Fruit fly (Drosophila melanogaster) whole organism, wandering third instar larva: ENCODE data around the gene hkb.

Experiments used
- CG32264 ChIP-seq: fragments of 200-800 bp; sonication (Bioruptor generic); optimal IDR thresholded peaks from 2 replicates; lab custom pipeline; 2016; ENCODE audit warnings: missing biosample characterization, missing genetic modification characterization
- CrebA ChIP-seq: fragments of 200-800 bp; sonication (Bioruptor generic); optimal IDR thresholded peaks from 2 replicates; lab custom pipeline; 2016; ENCODE audit warnings: missing biosample characterization, mild to moderate bottlenecking, missing genetic modification characterization, borderline replicate concordance
- Dfd ChIP-seq: fragments of >200 bp; optimal IDR thresholded peaks from 2 replicates; lab custom pipeline; 2017; ENCODE audit warnings: missing biosample characterization, missing genetic modification characterization
- Dif ChIP-seq: fragments of 200-275, 200-300 bp; sonication (Bioruptor generic); optimal IDR thresholded peaks from 2 replicates; lab custom pipeline; 2018; ENCODE audit warnings: missing biosample characterization, missing genetic modification characterization; ENCODE audit not compliant: partially characterized antibody
- GATAd ChIP-seq: sonication (Bioruptor generic); optimal IDR thresholded peaks from 2 replicates; lab custom pipeline; 2016; ENCODE audit warnings: missing biosample characterization, missing genetic modification characterization
- HLH106 ChIP-seq: fragments of 200-800 bp; optimal IDR thresholded peaks from 3 replicates; lab custom pipeline; 2019; ENCODE audit warnings: missing biosample characterization, mild to moderate bottlenecking, missing genetic modification characterization, moderate library complexity
- Hnf4 ChIP-seq: fragments of 200-800 bp; sonication (Bioruptor generic); optimal IDR thresholded peaks from 2 replicates; lab custom pipeline; 2016; ENCODE audit warnings: missing biosample characterization, mild to moderate bottlenecking, missing genetic modification characterization
- Hr78 ChIP-seq: fragments of >200 bp; optimal IDR thresholded peaks from 2 replicates; lab custom pipeline; 2017; ENCODE audit warnings: missing biosample characterization, missing genetic modification characterization
- Hr83 ChIP-seq: fragments of 200-300 bp; sonication (Bioruptor generic); optimal IDR thresholded peaks from 2 replicates; lab custom pipeline; 2016; ENCODE audit warnings: missing biosample characterization, mild to moderate bottlenecking, missing genetic modification characterization, moderate library complexity; ENCODE audit not compliant: poor library complexity, severe bottlenecking
- Jra ChIP-seq: sonication (Bioruptor generic); optimal IDR thresholded peaks from 2 replicates; lab custom pipeline; 2016; ENCODE audit warnings: missing biosample characterization, missing genetic modification characterization
- Mio ChIP-seq: sonication (Bioruptor generic); optimal IDR thresholded peaks from 2 replicates; lab custom pipeline; 2016; ENCODE audit warnings: missing biosample characterization, missing genetic modification characterization
- Myc ChIP-seq: fragments of >200 bp; optimal IDR thresholded peaks from 2 replicates; lab custom pipeline; 2017
- N ChIP-seq: fragments of >200 bp; optimal IDR thresholded peaks from 2 replicates; lab custom pipeline; 2018; ENCODE audit warnings: missing biosample characterization, missing external identifiers, missing genetic modification characterization
- OdsH ChIP-seq: fragments of 200-800 bp; sonication (Bioruptor generic); optimal IDR thresholded peaks from 2 replicates; lab custom pipeline; 2016; ENCODE audit warnings: missing biosample characterization, mild to moderate bottlenecking, missing genetic modification characterization
- Rel ChIP-seq, 2 experiments: fragments of 200-800 bp; sonication (Bioruptor generic) in 1 of 2; optimal IDR thresholded peaks; 2 replicates in 1 of 2; 3 replicates in 1 of 2; lab custom pipeline; 2016 to 2019; ENCODE audit warnings: mild to moderate bottlenecking in 2 of 2, missing biosample characterization in 2 of 2, missing genetic modification characterization in 2 of 2, moderate library complexity in 1 of 2
- Sp1 ChIP-seq: fragments of 200-800 bp; sonication (Bioruptor generic); optimal IDR thresholded peaks from 3 replicates; lab custom pipeline; 2019; ENCODE audit warnings: missing biosample characterization, mild to moderate bottlenecking, missing genetic modification characterization, moderate library complexity
- Vsx2 ChIP-seq: fragments of 200-300, 225-300 bp; sonication (Bioruptor generic); optimal IDR thresholded peaks from 2 replicates; lab custom pipeline; 2018; ENCODE audit warnings: missing biosample characterization, missing genetic modification characterization; ENCODE audit not compliant: partially characterized antibody
- br ChIP-seq: fragments of 200-800 bp; sonication (Bioruptor generic); optimal IDR thresholded peaks from 2 replicates; lab custom pipeline; 2016; ENCODE audit warnings: missing biosample characterization, missing genetic modification characterization
- brk ChIP-seq: fragments of 200-800 bp; sonication (Bioruptor generic); optimal IDR thresholded peaks from 2 replicates; lab custom pipeline; 2016; ENCODE audit warnings: missing biosample characterization, mild to moderate bottlenecking, missing genetic modification characterization
- dmrt93B ChIP-seq: fragments of 200-800 bp; sonication (Bioruptor generic); optimal IDR thresholded peaks from 2 replicates; lab custom pipeline; 2018; ENCODE audit warnings: missing biosample characterization, mild to moderate bottlenecking, missing genetic modification characterization
- dsf ChIP-seq: sonication (Bioruptor generic); optimal IDR thresholded peaks from 2 replicates; lab custom pipeline; 2016; ENCODE audit warnings: missing biosample characterization, missing genetic modification characterization, borderline replicate concordance
- foxo ChIP-seq, 2 experiments: fragments of 200-800 bp; sonication (Bioruptor generic); optimal IDR thresholded peaks; 2 replicates in 1 of 2; 3 replicates in 1 of 2; lab custom pipeline; 2016 to 2017; ENCODE audit warnings: missing biosample characterization in 2 of 2, missing genetic modification characterization in 2 of 2
- fru ChIP-seq: fragments of 200-800 bp; sonication (Bioruptor generic); optimal IDR thresholded peaks from 3 replicates; lab custom pipeline; 2016; ENCODE audit warnings: missing biosample characterization, mild to moderate bottlenecking, missing genetic modification characterization
- jim ChIP-seq: fragments of 175-275, 200-325 bp; sonication (Bioruptor generic); optimal IDR thresholded peaks from 2 replicates; lab custom pipeline; 2016; ENCODE audit warnings: missing biosample characterization, mild to moderate bottlenecking, missing genetic modification characterization
- lola ChIP-seq: fragments of >200 bp; optimal IDR thresholded peaks from 2 replicates; lab custom pipeline; 2017; ENCODE audit warnings: missing biosample characterization, missing genetic modification characterization
- pan ChIP-seq: fragments of >200 bp; optimal IDR thresholded peaks from 2 replicates; lab custom pipeline; 2017
- psq ChIP-seq: fragments of 200-800 bp; sonication (Bioruptor generic); optimal IDR thresholded peaks from 3 replicates; lab custom pipeline; 2017; ENCODE audit warnings: missing biosample characterization, mild to moderate bottlenecking, missing genetic modification characterization, moderate library complexity
- rgr ChIP-seq: fragments of 200-800 bp; sonication (Bioruptor generic); optimal IDR thresholded peaks from 3 replicates; lab custom pipeline; 2016; ENCODE audit warnings: missing biosample characterization, mild to moderate bottlenecking, missing genetic modification characterization
- sage ChIP-seq: fragments of 200-800 bp; sonication (Bioruptor generic); optimal IDR thresholded peaks from 2 replicates; lab custom pipeline; 2016; ENCODE audit warnings: missing biosample characterization, mild to moderate bottlenecking, missing genetic modification characterization
- sv ChIP-seq: fragments of 200-800 bp; sonication (Bioruptor generic); optimal IDR thresholded peaks from 3 replicates; lab custom pipeline; 2016; ENCODE audit warnings: missing biosample characterization, missing genetic modification characterization
- tai ChIP-seq: sonication (Bioruptor generic); optimal IDR thresholded peaks from 2 replicates; lab custom pipeline; 2016; ENCODE audit warnings: missing biosample characterization, missing genetic modification characterization
- usp ChIP-seq: fragments of >200 bp; optimal IDR thresholded peaks from 2 replicates; lab custom pipeline; 2017; ENCODE audit warnings: missing biosample characterization, missing genetic modification characterization
- woc ChIP-seq: sonication (Bioruptor generic); optimal IDR thresholded peaks from 2 replicates; lab custom pipeline; 2016; ENCODE audit warnings: missing biosample characterization, mild to moderate bottlenecking, missing genetic modification characterization

The hkb gene

DNA sequence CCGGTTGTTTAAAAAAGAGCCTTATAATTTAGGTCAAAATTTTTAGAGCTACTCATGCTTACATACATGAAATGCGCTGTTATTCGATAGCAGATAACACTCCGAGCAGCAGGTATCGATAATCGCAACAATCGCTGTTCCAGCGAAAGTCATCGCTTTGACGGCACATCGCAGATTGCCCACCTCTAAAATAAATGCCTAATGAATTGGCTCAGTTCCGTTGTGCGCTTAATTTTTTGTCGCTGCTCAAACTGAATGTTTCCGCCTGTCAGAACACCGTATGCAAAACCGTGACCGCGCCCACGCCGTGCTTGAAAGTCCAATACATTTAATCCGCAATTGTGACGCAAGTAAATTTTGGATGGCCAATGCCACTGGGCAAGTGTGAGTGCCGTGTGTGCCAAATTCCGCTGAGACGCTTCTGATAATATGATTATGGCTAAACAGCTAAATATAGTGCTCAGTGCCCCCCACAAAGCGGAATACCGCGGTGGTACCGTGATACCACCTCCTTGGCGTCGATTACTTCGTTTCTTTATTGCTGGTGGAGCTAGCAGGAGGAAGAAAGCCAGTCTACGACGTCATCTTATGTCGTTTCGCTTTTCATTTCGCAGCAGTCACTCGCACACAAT lies 26.8 kb downstream of the hkb start, which contains the start of gene CG9795:
TSS of gene CG9795 (plus strand) at position 177 of the 632 bp plus-strand sequence.
- TF ChIP-seq GATAd (no peak), br (GFP tag; lab: Kevin White, UChicago) (peak; percentile 32), usp (GFP tag; lab: Kevin White, UChicago) (no peak), Hr83 (GFP tag; lab: Kevin White, UChicago) (peak; percentile 30), Vsx2 (GFP tag; lab: Kevin White, UChicago) (no peak), dmrt93B (GFP tag; lab: Kevin White, UChicago) (no peak), Rel (GFP tag; optimal IDR thresholded peaks at IDR 0.05; lab: Kevin White, UChicago) (no peak), Rel (tag; optimal IDR thresholded peaks at IDR 0.05; lab: Kevin White, UChicago) (peak; percentile 46), Jra (GFP tag; lab: Kevin White, UChicago) (peak; percentile 27), OdsH (GFP tag; lab: Kevin White, UChicago) (peak; percentile 37), Mio (GFP tag; lab: Kevin White, UChicago) (no peak)
- TF ChIP-seq, all 38 proteins: peak for 5

DNA sequence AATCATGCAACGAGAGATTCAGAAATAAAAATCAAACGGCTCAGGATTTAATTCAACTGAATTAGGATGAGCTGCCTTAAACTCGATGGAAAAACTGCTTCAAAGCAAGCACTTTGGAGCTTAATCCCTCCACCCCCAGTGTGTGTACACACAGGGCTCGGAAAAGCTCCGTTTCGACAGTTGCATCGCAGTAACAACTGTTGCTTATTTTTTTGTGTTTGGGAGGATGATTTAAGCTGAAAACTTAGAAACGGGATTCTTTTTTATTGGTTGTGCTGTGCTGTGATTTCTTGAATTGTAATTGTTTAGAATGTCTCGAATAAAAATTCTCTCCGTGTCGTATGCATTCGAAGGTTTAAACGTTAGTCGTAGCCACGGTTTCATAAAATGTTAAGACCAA lies 27.4 kb downstream of the hkb start, which contains the start of gene Syt14:
TSS of gene Syt14 (minus strand) at position 71 of the 400 bp plus-strand sequence.
- TF ChIP-seq sv (GFP tag; lab: Kevin White, UChicago) (no peak), Rel (GFP tag; optimal IDR thresholded peaks at IDR 0.05; lab: Kevin White, UChicago) (no peak), Rel (tag; optimal IDR thresholded peaks at IDR 0.05; lab: Kevin White, UChicago) (no peak), Dif (GFP tag; lab: Kevin White, UChicago) (no peak), Dfd (GFP tag; lab: Kevin White, UChicago) (no peak), Jra (GFP tag; lab: Kevin White, UChicago) (no peak), Hnf4 (GFP tag; lab: Kevin White, UChicago) (no peak), tai (no peak), Mio (GFP tag; lab: Kevin White, UChicago) (no peak), rgr (no peak), pan (lab: Kevin White, UChicago) (no peak), HLH106 (no peak), GATAd (no peak)

DNA sequence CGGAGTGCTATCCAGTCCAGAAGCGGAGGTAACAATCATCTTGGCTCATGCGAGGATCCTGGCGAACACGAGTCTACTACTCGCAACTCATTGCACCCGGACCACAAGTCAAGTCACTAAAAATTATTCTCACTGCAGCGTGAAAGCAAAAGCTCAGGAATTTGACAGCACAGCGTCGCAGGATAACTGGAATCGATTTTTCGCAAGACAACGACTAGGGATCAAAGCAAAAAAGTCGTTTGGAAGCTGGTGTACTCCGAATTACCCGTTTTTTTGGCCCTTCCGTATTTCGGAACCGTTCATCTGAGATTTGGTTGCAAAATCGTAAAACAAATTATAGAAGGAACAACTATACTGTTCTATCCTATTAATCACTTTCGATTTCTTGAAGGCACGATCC lies 27.9 kb downstream of the hkb start:
- no peak for TF ChIP-seq brk (GFP tag; lab: Kevin White, UChicago)
- TF ChIP-seq CG32264 (GFP tag; lab: Kevin White, UChicago): no peak
- TF ChIP-seq jim (GFP tag; lab: Kevin White, UChicago): no peak
- no peak for TF ChIP-seq Myc (lab: Kevin White, UChicago)
- TF ChIP-seq dmrt93B (GFP tag; lab: Kevin White, UChicago): no peak
- TF ChIP-seq sv (GFP tag; lab: Kevin White, UChicago): no peak
- no peak for TF ChIP-seq CrebA
- no peak for TF ChIP-seq N
- TF ChIP-seq Hr83 (GFP tag; lab: Kevin White, UChicago): no peak
- TF ChIP-seq Vsx2 (GFP tag; lab: Kevin White, UChicago): no peak
- TF ChIP-seq fru (GFP tag; lab: Kevin White, UChicago): no peak
- no peak for TF ChIP-seq Hr78 (GFP tag; lab: Kevin White, UChicago)
- TF ChIP-seq Jra (GFP tag; lab: Kevin White, UChicago): no peak
- no peak for TF ChIP-seq pan (lab: Kevin White, UChicago)
- TF ChIP-seq Sp1 (GFP tag; lab: Kevin White, UChicago): no peak
- no peak for TF ChIP-seq psq (GFP tag; lab: Kevin White, UChicago)
- TF ChIP-seq lola (GFP tag; lab: Kevin White, UChicago): no peak
- TF ChIP-seq dsf (GFP tag; lab: Kevin White, UChicago): no peak
- TF ChIP-seq Rel (GFP tag; optimal IDR thresholded peaks at IDR 0.05; lab: Kevin White, UChicago): no peak
- TF ChIP-seq Rel (tag; optimal IDR thresholded peaks at IDR 0.05; lab: Kevin White, UChicago): no peak

DNA sequence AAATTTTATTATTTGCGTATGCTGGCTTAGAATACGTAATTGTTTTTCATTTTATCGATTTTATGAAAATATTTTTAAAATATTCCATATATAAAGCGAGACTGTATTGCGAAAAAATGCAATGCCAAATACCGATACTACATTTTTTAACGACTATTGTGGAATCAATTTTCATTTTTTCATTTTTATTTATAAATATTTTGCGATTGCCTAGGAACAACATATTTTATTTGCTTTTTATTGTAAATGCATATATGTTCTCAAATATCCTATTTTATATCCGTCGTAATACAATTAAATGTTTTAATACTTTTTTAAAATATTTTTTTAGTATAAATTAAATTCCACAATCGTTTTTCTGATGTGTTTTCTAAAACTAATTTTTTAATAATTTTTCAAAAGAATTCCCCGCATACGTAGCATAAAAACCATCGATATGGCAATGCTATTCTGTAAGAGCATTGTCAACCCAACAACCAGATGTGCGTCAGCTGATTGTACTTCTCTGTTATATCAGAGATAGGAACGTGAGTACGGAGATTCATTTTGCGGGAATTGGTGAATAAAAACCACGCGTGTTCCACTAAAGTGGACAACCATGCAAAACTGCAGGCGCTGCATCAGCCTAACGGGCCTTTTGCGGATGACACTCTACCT lies 35.3 kb downstream of the hkb start, which contains the start of gene Suv3:
TSS of gene Suv3 (plus strand) at position 489 of the 657 bp plus-strand sequence.
- TF ChIP-seq sage (no peak), foxo (GFP tag; optimal IDR thresholded peaks at IDR 0.05; lab: Kevin White, UChicago) (no peak), OdsH (GFP tag; lab: Kevin White, UChicago) (no peak), Rel (GFP tag; optimal IDR thresholded peaks at IDR 0.05; lab: Kevin White, UChicago) (no peak), Rel (tag; optimal IDR thresholded peaks at IDR 0.05; lab: Kevin White, UChicago) (peak; percentile 33), brk (GFP tag; lab: Kevin White, UChicago) (no peak), Dfd (GFP tag; lab: Kevin White, UChicago) (no peak), psq (GFP tag; lab: Kevin White, UChicago) (peak; percentile 34), Sp1 (GFP tag; lab: Kevin White, UChicago) (peak; percentile 41), Hr78 (GFP tag; lab: Kevin White, UChicago) (no peak), woc (no peak), HLH106 (peak; percentile 69), tai (no peak)
- TF ChIP-seq, all 38 proteins: peak for 4
